Worm (Caenorhabditis elegans) whole organism, L1 larva: ENCODE data around the gene ilys-5.

Experiments
- C34B4.2 ChIP-seq: sonication (generic microtip); optimal IDR thresholded peaks from 2 replicates; lab custom pipeline; 2017; ENCODE audit warnings: mild to moderate bottlenecking, missing genetic modification characterization, missing compliant biosample characterization
- F16B12.6 ChIP-seq: fragments of 150-350 bp; optimal IDR thresholded peaks from 2 replicates; lab custom pipeline; 2014; ENCODE audit warnings: missing biosample characterization, missing genetic modification characterization
- aly-2 ChIP-seq: fragments of 150-350 bp; optimal IDR thresholded peaks from 2 replicates; lab custom pipeline; 2014; ENCODE audit warnings: missing biosample characterization, missing genetic modification characterization
- efl-3 ChIP-seq: fragments of 200-800 bp; sonication (Bioruptor generic); optimal IDR thresholded peaks from 2 replicates; lab custom pipeline; 2018; ENCODE audit warnings: mild to moderate bottlenecking, missing genetic modification characterization, missing compliant biosample characterization
- fkh-8 ChIP-seq: sonication (generic microtip); optimal IDR thresholded peaks from 2 replicates; lab custom pipeline; 2016; ENCODE audit warnings: mild to moderate bottlenecking, missing genetic modification characterization, missing compliant biosample characterization
- fos-1 ChIP-seq: fragments of 150-350 bp; optimal IDR thresholded peaks from 2 replicates; lab custom pipeline; 2014; ENCODE audit warnings: missing biosample characterization, missing genetic modification characterization
- jun-1 ChIP-seq: fragments of 150-350 bp; optimal IDR thresholded peaks from 2 replicates; lab custom pipeline; 2014; ENCODE audit warnings: missing biosample characterization, missing genetic modification reagents, missing genetic modification characterization
- nhr-11 ChIP-seq: fragments of 150-350 bp; optimal IDR thresholded peaks from 2 replicates; lab custom pipeline; 2014; ENCODE audit warnings: missing biosample characterization, missing genetic modification characterization
- nhr-77 ChIP-seq: fragments of 150-350 bp; optimal IDR thresholded peaks from 2 replicates; lab custom pipeline; 2014; ENCODE audit warnings: missing biosample characterization, missing genetic modification characterization
- pag-3 ChIP-seq: sonication (generic microtip); optimal IDR thresholded peaks from 2 replicates; lab custom pipeline; 2017; ENCODE audit warnings: missing genetic modification characterization, mild to moderate bottlenecking, missing compliant biosample characterization, antibody characterized with exemption, borderline replicate concordance; ENCODE audit not compliant: insufficient read depth
- snpc-4 ChIP-seq: fragments of 150-350 bp; optimal IDR thresholded peaks from 2 replicates; lab custom pipeline; 2014; ENCODE audit warnings: missing biosample characterization, missing genetic modification characterization
- zag-1 ChIP-seq: fragments of 150-350 bp; optimal IDR thresholded peaks from 2 replicates; lab custom pipeline; 2014; ENCODE audit warnings: missing biosample characterization, missing genetic modification characterization

ce11 chrX:6575992-6576391 lies 39.4 kb upstream of the ilys-5 start:
- TF ChIP-seq zag-1 (tag; lab: Kevin White, UChicago) (no peak), snpc-4 (tag; lab: Kevin White, UChicago) (no peak), F16B12.6 (tag; lab: Kevin White, UChicago) (no peak), nhr-77 (tag; lab: Kevin White, UChicago) (no peak), efl-3 (GFP tag; lab: Kevin White, UChicago) (no peak), nhr-11 (tag; lab: Kevin White, UChicago) (no peak), fkh-8 (no peak), C34B4.2 (tag; lab: Kevin White, UChicago) (no peak), fos-1 (tag; lab: Kevin White, UChicago) (no peak), jun-1 (tag; lab: Kevin White, UChicago) (no peak), pag-3 (tag; lab: Kevin White, UChicago) (peak; percentile 45), aly-2 (tag; lab: Kevin White, UChicago) (no peak)
